Worm (Caenorhabditis elegans) whole organism, early embryonic: ENCODE measurements around the gene M106.7.

Experiments
- B0310.2 ChIP-seq: sonication (generic microtip); optimal IDR thresholded peaks from 2 replicates; lab custom pipeline; 2016; ENCODE audit warnings: mild to moderate bottlenecking, missing genetic modification characterization, missing compliant biosample characterization
- aly-1 ChIP-seq: sonication (generic microtip); optimal IDR thresholded peaks from 2 replicates; lab custom pipeline; 2016; ENCODE audit warnings: missing genetic modification characterization, missing compliant biosample characterization
- ama-1 ChIP-seq: fragments of 150-350 bp; optimal IDR thresholded peaks from 2 replicates; lab custom pipeline; 2014
- ceh-13 ChIP-seq: fragments of 200-800 bp; sonication (Bioruptor generic); optimal IDR thresholded peaks from 2 replicates; lab custom pipeline; 2018; ENCODE audit warnings: mild to moderate bottlenecking, missing genetic modification characterization, missing compliant biosample characterization
- flt-1 ChIP-seq: fragments of 200-800 bp; sonication (Bioruptor generic); IDR thresholded peaks from 2 replicates; pipeline ENCODE4 v1.3.6; 2022; ENCODE audit warnings: missing genetic modification characterization, missing compliant biosample characterization
- hmg-4 ChIP-seq: fragments of 200-800 bp; sonication (Bioruptor generic); optimal IDR thresholded peaks from 2 replicates; lab custom pipeline; 2018; ENCODE audit warnings: mild to moderate bottlenecking, missing genetic modification characterization, missing compliant biosample characterization
- hnd-1 ChIP-seq: sonication (generic microtip); optimal IDR thresholded peaks from 2 replicates; lab custom pipeline; 2016; ENCODE audit warnings: missing genetic modification characterization, missing compliant biosample characterization
- sea-1 ChIP-seq: fragments of 200-800 bp; sonication (Bioruptor generic); conservative IDR thresholded peaks from 2 replicates; pipeline ENCODE4 v1.3.6; 2022; ENCODE audit warnings: missing genetic modification characterization, missing compliant biosample characterization
- tbx-11 ChIP-seq: fragments of 200-800 bp; sonication (Bioruptor generic); IDR thresholded peaks from 2 replicates; pipeline ENCODE4 v1.3.6; 2022; ENCODE audit warnings: missing genetic modification characterization, missing compliant biosample characterization

- TF ChIP-seq ama-1 (no peak), hnd-1 (tag; lab: Kevin White, UChicago) (no peak), hmg-4 (GFP tag; lab: Kevin White, UChicago) (no peak), B0310.2 (tag; lab: Kevin White, UChicago) (no peak), tbx-11 (GFP tag; lab: Robert Waterston, UW) (no peak), flt-1 (GFP tag; lab: Robert Waterston, UW) (no peak), aly-1 (no peak), ceh-13 (GFP tag; lab: Kevin White, UChicago) (no peak), sea-1 (GFP tag; lab: Robert Waterston, UW) (no peak)
Measured at ce11 chrII:10885868-10886514, 29.0 kb upstream of the M106.7 start, which contains the start of gene F44F4.3.
